Fruit fly (Drosophila melanogaster): ENCODE data around the gene bdwf.

bdwf gene

DNA sequence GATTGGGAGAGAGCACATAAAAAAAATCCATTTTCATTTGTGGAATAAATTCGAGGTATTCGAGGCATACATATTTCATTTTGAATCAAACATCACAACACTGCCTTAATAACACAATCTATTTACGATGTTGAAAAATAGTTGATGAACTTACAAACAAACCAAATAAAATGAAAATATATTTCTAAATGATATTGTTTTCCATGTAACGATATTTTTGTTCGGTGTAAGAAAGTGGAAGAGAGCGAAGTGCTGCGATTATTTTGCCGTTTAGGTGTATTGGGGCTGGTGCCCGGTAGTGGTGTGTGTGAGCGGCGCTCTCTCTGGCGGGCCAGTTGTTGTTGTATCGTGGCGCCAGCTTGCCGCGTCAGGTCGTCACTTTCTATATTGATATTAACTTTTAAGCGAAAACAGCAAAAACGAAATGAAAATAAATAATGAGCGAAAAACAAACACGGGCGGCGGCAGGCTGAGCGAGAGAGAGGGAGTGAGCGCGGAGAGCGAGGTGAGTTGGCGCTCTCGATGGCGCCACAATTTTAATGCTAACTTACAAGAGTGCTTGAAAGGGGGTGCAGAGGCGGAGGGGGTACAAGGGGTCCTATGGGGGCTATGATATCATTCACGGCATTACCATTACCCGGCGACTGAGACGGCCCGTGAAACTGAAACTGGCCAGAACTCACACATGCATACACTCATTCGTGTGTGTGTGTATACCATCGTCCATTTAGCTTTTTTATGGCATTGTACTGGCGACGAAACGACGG, 22.3 kb upstream of the bdwf start (continued):
- TF ChIP-seq Hand (GFP tag; optimal IDR thresholded peaks at IDR 0.05) (peak; percentile 93), CG11247 (GFP tag; IDR thresholded peaks at IDR 0.05) (peak; percentile 64), sna (GFP tag; IDR thresholded peaks at IDR 0.05; ENCODE audit: partially characterized antibody) (no peak), CG18011 (GFP tag; optimal IDR thresholded peaks at IDR 0.05) (peak; percentile 77), Ada2b (GFP tag; IDR thresholded peaks at IDR 0.05) (peak; percentile 89), CG8944 (GFP tag; optimal IDR thresholded peaks at IDR 0.05) (peak; percentile 87), Abd-B (GFP tag; optimal IDR thresholded peaks at IDR 0.05) (peak; percentile 83), Kr (GFP tag; optimal IDR thresholded peaks at IDR 0.05) (no peak), CG15514 (GFP tag; optimal IDR thresholded peaks at IDR 0.05) (peak; percentile 78), en (GFP tag; optimal IDR thresholded peaks at IDR 0.05) (peak; percentile 76), schlank (tag; optimal IDR thresholded peaks at IDR 0.05) (peak; percentile 81), TFAM (GFP tag; optimal IDR thresholded peaks at IDR 0.05) (peak; percentile 52), CG9609 (GFP tag; optimal IDR thresholded peaks at IDR 0.05) (peak; percentile 79), Fer1 (GFP tag; optimal IDR thresholded peaks at IDR 0.05) (peak; percentile 93), inv (GFP tag; IDR thresholded peaks at IDR 0.05; ENCODE audit: partially characterized antibody) (no peak), Xrp1 (GFP tag; IDR thresholded peaks at IDR 0.05) (peak; percentile 91), ken (GFP tag; IDR thresholded peaks at IDR 0.05) (peak; percentile 85), amos (GFP tag; IDR thresholded peaks at IDR 0.05; ENCODE audit: partially characterized antibody) (no peak; the same call in 1 of the 2 replicates), CG11398 (GFP tag; optimal IDR thresholded peaks at IDR 0.05) (peak; percentile 84), Ssrp (tag; optimal IDR thresholded peaks at IDR 0.05) (peak; percentile 91), pros (GFP tag; optimal IDR thresholded peaks at IDR 0.05) (peak; percentile 28), CG5180 (GFP tag; optimal IDR thresholded peaks at IDR 0.05) (peak; percentile 83), CG34224 (GFP tag; IDR thresholded peaks at IDR 0.05; ENCODE audit: partially characterized antibody) (peak; percentile 64), H2.0 (GFP tag; IDR thresholded peaks at IDR 0.05) (peak; percentile 77), slp2 (GFP tag; optimal IDR thresholded peaks at IDR 0.05) (peak; percentile 82), toy (GFP tag; IDR thresholded peaks at IDR 0.05) (peak; percentile 67; the same call in 1 of the 2 replicates), tgo (GFP tag; IDR thresholded peaks at IDR 0.05) (peak; percentile 91), HLHmδ (GFP tag; optimal IDR thresholded peaks at IDR 0.05) (no peak), CG31388 (GFP tag; optimal IDR thresholded peaks at IDR 0.05) (peak; percentile 75), CG7786 (GFP tag; optimal IDR thresholded peaks at IDR 0.05) (peak; percentile 92), CG2199 (GFP tag; IDR thresholded peaks at IDR 0.05) (peak; percentile 79), CG2120 (GFP tag; optimal IDR thresholded peaks at IDR 0.05) (peak; percentile 98), CG4617 (GFP tag; optimal IDR thresholded peaks at IDR 0.05; ENCODE audit: borderline replicate concordance) (peak; percentile 68), br (optimal IDR thresholded peaks at IDR 0.05) (no peak), Hr51 (GFP tag; optimal IDR thresholded peaks at IDR 0.05) (peak; percentile 82 to 97), gsb-n (tag; optimal IDR thresholded peaks at IDR 0.05) (peak; percentile 90), crol (GFP tag; IDR thresholded peaks at IDR 0.05) (peak; percentile 98), cad (GFP tag; optimal IDR thresholded peaks at IDR 0.05) (no peak), CG5953 (GFP tag; IDR thresholded peaks at IDR 0.05) (peak; percentile 56), scrt (GFP tag; optimal IDR thresholded peaks at IDR 0.05) (peak; percentile 91), sug (tag; optimal IDR thresholded peaks at IDR 0.05) (peak; percentile 78), CG1603 (tag; optimal IDR thresholded peaks at IDR 0.05) (peak; percentile 96), chinmo (GFP tag; IDR thresholded peaks at IDR 0.05; ENCODE audit: partially characterized antibody) (peak; percentile 98), insv (GFP tag; optimal IDR thresholded peaks at IDR 0.05) (peak; percentile 40 to 58), CG12659 (GFP tag; optimal IDR thresholded peaks at IDR 0.05) (peak; percentile 95), p53 (GFP tag; optimal IDR thresholded peaks at IDR 0.05) (no peak), CG10147 (GFP tag; optimal IDR thresholded peaks at IDR 0.05) (peak; percentile 91), Awh (GFP tag; IDR thresholded peaks at IDR 0.05) (peak; percentile 87)
